Worm (Caenorhabditis elegans) whole organism, L3 larva: ENCODE measurements around the gene F46C5.9.
A peak's percentile ranks its signal among the peaks of the same experiment; 100 is the strongest.

Experiments used
- ZK546.5 ChIP-seq: sonication (generic microtip); optimal IDR thresholded peaks from 2 replicates; lab custom pipeline; 2017; ENCODE audit warnings: missing biosample characterization, missing genetic modification characterization
- ama-1 ChIP-seq: fragments of 150-350 bp; optimal IDR thresholded peaks from 2 replicates; lab custom pipeline; 2018
- daf-12 ChIP-seq: fragments of 150-350 bp; optimal IDR thresholded peaks from 2 replicates; lab custom pipeline; 2014; ENCODE audit warnings: missing biosample characterization, missing genetic modification reagents, missing genetic modification characterization
- elt-1 ChIP-seq: fragments of 150-350 bp; optimal IDR thresholded peaks from 2 replicates; lab custom pipeline; 2014; ENCODE audit warnings: missing biosample characterization, missing genetic modification characterization
- nhr-12 ChIP-seq: fragments of 150-350 bp; optimal IDR thresholded peaks from 2 replicates; lab custom pipeline; 2014; ENCODE audit warnings: missing biosample characterization, missing genetic modification characterization
- nhr-28 ChIP-seq: fragments of 150-350 bp; optimal IDR thresholded peaks from 2 replicates; lab custom pipeline; 2014; ENCODE audit warnings: missing biosample characterization, missing genetic modification characterization
- nhr-76 ChIP-seq: fragments of 150-350 bp; sonication (generic microtip); optimal IDR thresholded peaks from 5 replicates; lab custom pipeline; 2014; ENCODE audit warnings: missing biosample characterization, missing genetic modification characterization
- pqm-1 ChIP-seq: fragments of 150-350 bp; optimal IDR thresholded peaks from 2 replicates; lab custom pipeline; 2017; ENCODE audit warnings: missing biosample characterization, missing genetic modification characterization, inconsistent platforms
- snpc-4 ChIP-seq: fragments of 150-350 bp; optimal IDR thresholded peaks from 2 replicates; lab custom pipeline; 2014; ENCODE audit warnings: missing biosample characterization, missing genetic modification characterization
- unc-62 ChIP-seq: fragments of 150-350 bp; sonication (generic microtip); optimal IDR thresholded peaks from 4 replicates; lab custom pipeline; 2014; ENCODE audit warnings: missing biosample characterization, missing genetic modification reagents, missing genetic modification characterization
- zag-1 ChIP-seq: fragments of 150-350 bp; optimal IDR thresholded peaks from 2 replicates; lab custom pipeline; 2014; ENCODE audit warnings: missing biosample characterization, missing genetic modification characterization

DNA sequence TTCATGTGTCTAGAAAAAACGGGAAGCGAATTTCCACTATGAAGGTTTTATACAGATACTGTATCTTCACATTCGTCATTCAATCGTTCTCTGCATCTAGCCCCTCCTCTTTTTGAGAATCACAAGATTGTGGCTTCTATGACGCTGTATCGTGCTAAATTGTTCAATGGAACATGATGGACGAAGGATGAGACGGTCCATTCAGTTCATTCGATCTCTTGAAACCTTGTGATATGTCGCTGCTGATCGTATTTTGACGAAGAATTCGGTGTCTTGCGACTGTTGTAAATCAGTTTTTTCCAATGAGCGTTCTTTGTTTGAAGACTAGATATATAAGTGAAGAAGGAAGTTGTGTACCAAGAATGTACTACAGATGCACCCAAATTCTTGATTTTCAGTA is 3.1 kb upstream of the F46C5.9 start:
- no peak for TF ChIP-seq nhr-12 (tag; lab: Kevin White, UChicago)
- no peak for TF ChIP-seq snpc-4 (tag; lab: Kevin White, UChicago)
- no peak for TF ChIP-seq daf-12 (tag; lab: Kevin White, UChicago)
- no peak for TF ChIP-seq ama-1 (lab: Kevin White, UChicago)
- no peak for TF ChIP-seq nhr-28
- peak; percentile 55 for TF ChIP-seq elt-1 (tag; lab: Kevin White, UChicago)
- TF ChIP-seq pqm-1 (tag; lab: Kevin White, UChicago) = no peak
- peak; percentile 30 for TF ChIP-seq nhr-76 (tag; lab: Kevin White, UChicago)
- no peak for TF ChIP-seq unc-62 (GFP tag; lab: Kevin White, UChicago)
- no peak for TF ChIP-seq ZK546.5 (tag; lab: Kevin White, UChicago)
- no peak for TF ChIP-seq zag-1 (tag; lab: Kevin White, UChicago)
